Fruit fly (Drosophila melanogaster): ENCODE measurements around the gene CG34377.

The CG34377 gene

dm6 chr3R:22368777-22369214 lies 44.9 kb upstream of the CG34377 start (continued):
- TF ChIP-seq CG17612 (GFP tag; IDR thresholded peaks at IDR 0.05) (peak; percentile 29; the same call in 1 of the 2 replicates), CG31365 (tag; optimal IDR thresholded peaks at IDR 0.05) (no peak), CG10321 (GFP tag; IDR thresholded peaks at IDR 0.05) (peak; percentile 7; the same call in 1 of the 2 replicates), Ets65A (GFP tag) (peak; percentile 87), Adf1 (GFP tag; IDR thresholded peaks at IDR 0.05) (peak; percentile 61), Aef1 (GFP tag; IDR thresholded peaks at IDR 0.05) (peak; percentile 84), CG9876 (GFP tag; optimal IDR thresholded peaks at IDR 0.05) (no peak), Hmx (GFP tag; optimal IDR thresholded peaks at IDR 0.05) (peak; percentile 39), CG9932 (GFP tag; IDR thresholded peaks at IDR 0.05) (peak; percentile 82), Hr3 (GFP tag; optimal IDR thresholded peaks at IDR 0.05) (peak; percentile 40), schlank (tag; optimal IDR thresholded peaks at IDR 0.05) (peak; percentile 23), dimm (GFP tag; IDR thresholded peaks at IDR 0.05) (peak; percentile 29; the same call in 1 of the 2 replicates), CG12155 (GFP tag; optimal IDR thresholded peaks at IDR 0.05) (peak; percentile 44), CG15514 (GFP tag; optimal IDR thresholded peaks at IDR 0.05) (peak; percentile 48), ase (GFP tag; IDR thresholded peaks at IDR 0.05) (0 out of 3 replicates have a peak, but pooled peaks have one; percentile 40), gem (tag; optimal IDR thresholded peaks at IDR 0.05) (peak; percentile 76), croc (GFP tag; conservative IDR thresholded peaks at IDR 0.05) (peak; percentile 28; the same call in 2 of the 3 replicates), kay (GFP tag; optimal IDR thresholded peaks at IDR 0.05) (peak; percentile 60), CG4328 (GFP tag; optimal IDR thresholded peaks at IDR 0.05) (peak; percentile 46), CG30020 (tag; optimal IDR thresholded peaks at IDR 0.05) (peak; percentile 6), CG14050 (GFP tag; IDR thresholded peaks at IDR 0.05) (peak; percentile 78), CG43689 (GFP tag; IDR thresholded peaks at IDR 0.05) (peak; percentile 28; the same call in 1 of the 2 replicates), Six4 (GFP tag; optimal IDR thresholded peaks at IDR 0.05) (peak; percentile 37), CG1602 (GFP tag; optimal IDR thresholded peaks at IDR 0.05) (peak; percentile 24), Tbp (GFP tag; optimal IDR thresholded peaks at IDR 0.05) (no peak), grau (tag; optimal IDR thresholded peaks at IDR 0.05) (peak; percentile 68), CG10267 (tag; optimal IDR thresholded peaks at IDR 0.05) (peak; percentile 43), Fer3 (tag; optimal IDR thresholded peaks at IDR 0.05) (peak; percentile 55), Hmr (GFP tag; optimal IDR thresholded peaks at IDR 0.05) (peak; percentile 85), CG17568 (GFP tag; optimal IDR thresholded peaks at IDR 0.05) (no peak), fd102C (GFP tag; optimal IDR thresholded peaks at IDR 0.05) (no peak), Nf-YB (GFP tag; optimal IDR thresholded peaks at IDR 0.05) (peak; percentile 18), CG11456 (GFP tag; IDR thresholded peaks at IDR 0.05) (peak; percentile 75; the same call in 2 of the 3 replicates), nmo (GFP tag; optimal IDR thresholded peaks at IDR 0.05) (peak; percentile 64), Trl (optimal IDR thresholded peaks at IDR 0.05) (peak; percentile 68 to 80), Trl (GFP tag; optimal IDR thresholded peaks at IDR 0.05) (peak; percentile 35), phol (tag; optimal IDR thresholded peaks at IDR 0.05) (peak; percentile 46), CG11695 (GFP tag; IDR thresholded peaks at IDR 0.05) (peak; percentile 61; the same call in 2 of the 3 replicates), so (GFP tag; IDR thresholded peaks at IDR 0.05) (peak; percentile 77; the same call in 2 of the 3 replicates), CG11093 (GFP tag; IDR thresholded peaks at IDR 0.05) (peak; percentile 55; the same call in 1 of the 3 replicates), Gug (GFP tag; IDR thresholded peaks at IDR 0.05) (peak; percentile 80), gfzf (GFP tag; optimal IDR thresholded peaks at IDR 0.05) (no peak), tin (GFP tag; optimal IDR thresholded peaks at IDR 0.05) (peak; percentile 46), CG10543 (GFP tag; optimal IDR thresholded peaks at IDR 0.05) (peak; percentile 61), CG10959 (GFP tag; IDR thresholded peaks at IDR 0.05) (no peak), Antp (GFP tag; optimal IDR thresholded peaks at IDR 0.05) (peak; percentile 12), zfh1 (GFP tag; IDR thresholded peaks at IDR 0.05) (peak; percentile 65; the same call in 2 of the 3 replicates), CG7357 (GFP tag; IDR thresholded peaks at IDR 0.05) (peak; percentile 45; the same call in 1 of the 3 replicates), TFAM (GFP tag; optimal IDR thresholded peaks at IDR 0.05) (no peak), Lim3 (GFP tag; IDR thresholded peaks at IDR 0.05) (peak; percentile 31; the same call in 1 of the 2 replicates), CG13775 (GFP tag; optimal IDR thresholded peaks at IDR 0.05) (peak; percentile 64)
